Fruit fly (Drosophila melanogaster) whole organism, embryonic: ENCODE results near the gene Gss1.
A peak's percentile ranks its signal among the peaks of the same experiment; 100 is the strongest.

Source experiments
- Atf6 ChIP-seq: fragments of 200-800 bp; sonication (Bioruptor generic); IDR thresholded peaks from 2 replicates; pipeline ENCODE4 v1.3.6; 2022; ENCODE audit warnings: missing biosample characterization, missing genetic modification characterization
- Bgb ChIP-seq: fragments of 200-800 bp; sonication (Bioruptor generic); IDR thresholded peaks from 2 replicates; pipeline ENCODE4 v1.3.6; 2022; ENCODE audit warnings: missing biosample characterization, missing genetic modification characterization; ENCODE audit not compliant: partially characterized antibody
- Blimp-1 ChIP-seq: fragments of 200-800 bp; sonication (Bioruptor generic); optimal IDR thresholded peaks from 3 replicates; lab custom pipeline; 2018; ENCODE audit warnings: missing biosample characterization, missing genetic modification characterization, mild to moderate bottlenecking, moderate library complexity, missing genetic modification reagents
- BtbVII ChIP-seq: fragments of 200-800 bp; sonication (Bioruptor generic); optimal IDR thresholded peaks from 3 replicates; lab custom pipeline; 2017; ENCODE audit warnings: missing biosample characterization, mild to moderate bottlenecking, missing genetic modification characterization
- CG10147 ChIP-seq: fragments of 200-800 bp; sonication (Bioruptor generic); optimal IDR thresholded peaks from 2 replicates; lab custom pipeline; 2019; ENCODE audit warnings: missing biosample characterization, mild to moderate bottlenecking, missing genetic modification characterization, moderate library complexity
- CG1024 ChIP-seq: fragments of 200-800 bp; sonication (Bioruptor generic); IDR thresholded peaks from 2 replicates; pipeline ENCODE4 v1.3.6; 2022; ENCODE audit warnings: missing biosample characterization, missing genetic modification characterization
- CG10431 ChIP-seq: fragments of 200-800 bp; sonication (Bioruptor generic); optimal IDR thresholded peaks from 3 replicates; lab custom pipeline; 2018; ENCODE audit warnings: missing biosample characterization, mild to moderate bottlenecking, missing genetic modification characterization
- CG11456 ChIP-seq: fragments of 200-800 bp; sonication (Bioruptor generic); IDR thresholded peaks from 3 replicates; pipeline ENCODE4 v1.3.6; 2022; ENCODE audit warnings: missing biosample characterization, missing genetic modification characterization
- CG13424 ChIP-seq: fragments of 200-800 bp; sonication (Bioruptor generic); optimal IDR thresholded peaks from 2 replicates; lab custom pipeline; 2019; ENCODE audit warnings: missing biosample characterization, mild to moderate bottlenecking, missing genetic modification characterization, moderate library complexity
- CG1647 ChIP-seq: fragments of 200-800 bp; sonication (Bioruptor generic); optimal IDR thresholded peaks from 3 replicates; lab custom pipeline; 2016; ENCODE audit warnings: missing biosample characterization, missing genetic modification characterization
- CG16813 ChIP-seq: fragments of 200-800 bp; sonication (Bioruptor generic); IDR thresholded peaks from 3 replicates; pipeline ENCODE4 v1.3.6; 2022; ENCODE audit warnings: missing biosample characterization, missing genetic modification characterization; ENCODE audit not compliant: partially characterized antibody
- CG16863 ChIP-seq: fragments of 200-800 bp; sonication (Bioruptor generic); optimal IDR thresholded peaks from 3 replicates; lab custom pipeline; 2016; ENCODE audit warnings: missing biosample characterization, missing genetic modification characterization
- CG1832 ChIP-seq: fragments of 200-800 bp; sonication (Bioruptor generic); optimal IDR thresholded peaks from 2 replicates; lab custom pipeline; 2017; ENCODE audit warnings: missing biosample characterization, mild to moderate bottlenecking, missing genetic modification characterization, inconsistent platforms
- CG34376 ChIP-seq: fragments of 200-800 bp; sonication (Bioruptor generic); optimal IDR thresholded peaks from 2 replicates; lab custom pipeline; 2018; ENCODE audit warnings: missing biosample characterization, mild to moderate bottlenecking, missing genetic modification characterization
- CG6791 ChIP-seq: fragments of 200-800 bp; sonication (Bioruptor generic); IDR thresholded peaks from 3 replicates; pipeline ENCODE4 v1.3.6; 2022; ENCODE audit warnings: missing biosample characterization, missing genetic modification characterization; ENCODE audit not compliant: partially characterized antibody
- CG7963 ChIP-seq: fragments of 200-800 bp; sonication (Bioruptor generic); IDR thresholded peaks from 3 replicates; pipeline ENCODE4 v1.3.6; 2022; ENCODE audit warnings: missing biosample characterization, missing genetic modification characterization; ENCODE audit not compliant: partially characterized antibody
- D19B ChIP-seq: fragments of 200-800 bp; sonication (Bioruptor generic); optimal IDR thresholded peaks from 2 replicates; lab custom pipeline; 2017; ENCODE audit warnings: missing biosample characterization, mild to moderate bottlenecking, missing genetic modification characterization
- Fer1 ChIP-seq: fragments of 200-800 bp; sonication (Bioruptor generic); optimal IDR thresholded peaks from 2 replicates; lab custom pipeline; 2017; ENCODE audit warnings: missing biosample characterization, mild to moderate bottlenecking, missing genetic modification characterization
- Hand ChIP-seq: fragments of 200-800 bp; sonication (Bioruptor generic); optimal IDR thresholded peaks from 2 replicates; lab custom pipeline; 2017; ENCODE audit warnings: mild to moderate bottlenecking, missing biosample characterization, missing genetic modification reagents, missing genetic modification characterization
- MBD-R2 ChIP-seq: fragments of 200-800 bp; sonication (Bioruptor generic); IDR thresholded peaks from 2 replicates; pipeline ENCODE4 v1.3.6; 2022; ENCODE audit warnings: missing biosample characterization, missing genetic modification characterization
- Mad ChIP-seq: fragments of 200-800 bp; sonication (Bioruptor generic); optimal IDR thresholded peaks from 2 replicates; lab custom pipeline; 2016; ENCODE audit warnings: missing biosample characterization, missing genetic modification characterization
- NfI ChIP-seq: fragments of 200-800 bp; sonication (Bioruptor generic); optimal IDR thresholded peaks from 3 replicates; lab custom pipeline; 2018; ENCODE audit warnings: missing biosample characterization, mild to moderate bottlenecking, missing genetic modification characterization, moderate library complexity
- Rfx ChIP-seq: fragments of 200-800 bp; sonication (Bioruptor generic); IDR thresholded peaks from 2 replicates; pipeline ENCODE4 v1.3.6; 2022; ENCODE audit warnings: missing biosample characterization, missing genetic modification characterization
- Scr ChIP-seq: fragments of 200-800 bp; sonication (Bioruptor generic); IDR thresholded peaks from 2 replicates; pipeline ENCODE4 v1.3.6; 2022; ENCODE audit warnings: missing biosample characterization, missing genetic modification characterization; ENCODE audit not compliant: partially characterized antibody
- Sox100B ChIP-seq: fragments of 200-800 bp; sonication (Bioruptor generic); optimal IDR thresholded peaks from 3 replicates; lab custom pipeline; 2018; ENCODE audit warnings: missing biosample characterization, mild to moderate bottlenecking, missing genetic modification characterization
- Xrp1 ChIP-seq: fragments of 200-800 bp; sonication (Bioruptor generic); IDR thresholded peaks from 2 replicates; pipeline ENCODE4 v1.3.6; 2022; ENCODE audit warnings: missing biosample characterization, missing genetic modification characterization
- ara ChIP-seq: fragments of 200-800 bp; sonication (Bioruptor generic); IDR thresholded peaks from 2 replicates; pipeline ENCODE4 v1.3.6; 2022; ENCODE audit warnings: missing biosample characterization, missing genetic modification characterization
- ato ChIP-seq: fragments of 200-800 bp; sonication (Bioruptor generic); IDR thresholded peaks from 2 replicates; pipeline ENCODE4 v1.3.6; 2022; ENCODE audit warnings: missing biosample characterization, missing genetic modification characterization; ENCODE audit not compliant: partially characterized antibody
- btn ChIP-seq: fragments of 200-800 bp; sonication (Bioruptor generic); optimal IDR thresholded peaks from 2 replicates; lab custom pipeline; 2016; ENCODE audit warnings: missing biosample characterization, missing genetic modification characterization
- caup ChIP-seq: fragments of 200-800 bp; sonication (Bioruptor generic); optimal IDR thresholded peaks from 3 replicates; lab custom pipeline; 2017; ENCODE audit warnings: missing biosample characterization, mild to moderate bottlenecking, missing genetic modification characterization, moderate library complexity; ENCODE audit not compliant: severe bottlenecking
- chif ChIP-seq, 2 experiments: fragments of 200-800 bp; sonication (Bioruptor generic); optimal IDR thresholded peaks; 3 replicates each; lab custom pipeline; 2016; ENCODE audit warnings: missing biosample characterization in 2 of 2, missing genetic modification characterization in 2 of 2
- crp ChIP-seq, 2 experiments: fragments of 200-800 bp; sonication (Bioruptor generic); optimal IDR thresholded peaks; 2 replicates in 1 of 2; 3 replicates in 1 of 2; lab custom pipeline; 2017; ENCODE audit warnings: missing biosample characterization in 2 of 2, missing genetic modification characterization in 2 of 2, mild to moderate bottlenecking in 1 of 2, moderate library complexity in 1 of 2
- fd96Cb ChIP-seq: fragments of 200-800 bp; sonication (Bioruptor generic); optimal IDR thresholded peaks from 2 replicates; lab custom pipeline; 2018; ENCODE audit warnings: missing biosample characterization, mild to moderate bottlenecking, missing genetic modification characterization, moderate library complexity
- gfzf ChIP-seq: fragments of 200-800 bp; sonication (Bioruptor generic); optimal IDR thresholded peaks from 2 replicates; lab custom pipeline; 2016; ENCODE audit warnings: missing biosample characterization, mild to moderate bottlenecking, missing genetic modification characterization, moderate library complexity
- gsb ChIP-seq: fragments of 200-800 bp; sonication (Bioruptor generic); IDR thresholded peaks from 2 replicates; pipeline ENCODE4 v1.3.6; 2022; ENCODE audit warnings: missing biosample characterization, missing genetic modification characterization
- maf-S ChIP-seq: fragments of 200-800 bp; sonication (Bioruptor generic); optimal IDR thresholded peaks from 2 replicates; lab custom pipeline; 2016; ENCODE audit warnings: missing biosample characterization, missing genetic modification characterization
- nmo ChIP-seq: fragments of 200-800 bp; sonication (Bioruptor generic); optimal IDR thresholded peaks from 2 replicates; lab custom pipeline; 2018; ENCODE audit warnings: missing biosample characterization, mild to moderate bottlenecking, missing genetic modification characterization, moderate library complexity
- p53 ChIP-seq: fragments of 200-800 bp; sonication (Bioruptor generic); optimal IDR thresholded peaks from 2 replicates; lab custom pipeline; 2016; ENCODE audit warnings: missing biosample characterization, missing genetic modification characterization
- pan ChIP-seq, 4 experiments: fragments of >200 bp in 3 of 4; fragments of 200-800 bp in 1 of 4; sonication (Bioruptor generic) in 1 of 4; optimal IDR thresholded peaks in 3 of 4; IDR thresholded peaks in 1 of 4; 2 replicates each; pipeline versions ENCODE4 v1.3.6 to Lab custom; 2017 to 2022; ENCODE audit warnings: missing biosample characterization in 2 of 4, missing genetic modification characterization in 2 of 4, mixed read lengths in 1 of 4
- peb ChIP-seq: fragments of 200-800 bp; sonication (Bioruptor generic); IDR thresholded peaks from 2 replicates; pipeline ENCODE4 v1.3.6; 2022; ENCODE audit warnings: missing biosample characterization, missing genetic modification characterization
- pnt ChIP-seq: fragments of 200-800 bp; sonication (Bioruptor generic); optimal IDR thresholded peaks from 3 replicates; lab custom pipeline; 2016; ENCODE audit warnings: missing biosample characterization, missing genetic modification characterization
- prd ChIP-seq, 3 experiments: fragments of >200 bp in 2 of 3; fragments of 200-800 bp in 1 of 3; sonication (Bioruptor generic) in 1 of 3; optimal IDR thresholded peaks in 2 of 3; IDR thresholded peaks in 1 of 3; 2 replicates in 2 of 3; 3 replicates in 1 of 3; pipeline versions ENCODE4 v1.3.6 to Lab custom; 2017 to 2022; ENCODE audit warnings: missing biosample characterization in 1 of 3, missing genetic modification characterization in 1 of 3
- pum ChIP-seq: fragments of 200-800 bp; sonication (Bioruptor generic); optimal IDR thresholded peaks from 2 replicates; lab custom pipeline; 2016; ENCODE audit warnings: missing biosample characterization, missing genetic modification characterization
- ranshi ChIP-seq: fragments of 200-800 bp; sonication (Bioruptor generic); IDR thresholded peaks from 2 replicates; pipeline ENCODE4 v1.3.6; 2022; ENCODE audit warnings: missing biosample characterization, missing genetic modification characterization
- slou ChIP-seq: fragments of 200-800 bp; sonication (Bioruptor generic); optimal IDR thresholded peaks from 3 replicates; lab custom pipeline; 2016; ENCODE audit warnings: missing biosample characterization, missing genetic modification characterization
- stwl ChIP-seq: fragments of 200-800 bp; sonication (Bioruptor generic); optimal IDR thresholded peaks from 3 replicates; lab custom pipeline; 2018; ENCODE audit warnings: missing biosample characterization, mild to moderate bottlenecking, missing genetic modification characterization, moderate library complexity

Gene Gss1

dm6 chrX:17845820-17846379 lies 43.4 kb upstream of the Gss1 start (continued):
- no peak for TF ChIP-seq stwl (tag; lab: Kevin White, UChicago)
- no peak for TF ChIP-seq pum (GFP tag; lab: Kevin White, UChicago)
- no peak for TF ChIP-seq CG6791
- no peak for TF ChIP-seq peb (GFP tag; lab: Robert Waterston, UW)
- no peak for TF ChIP-seq MBD-R2 (GFP tag; lab: Robert Waterston, UW)
- TF ChIP-seq D19B (GFP tag; lab: Kevin White, UChicago) = no peak
- no peak for TF ChIP-seq CG1832 (GFP tag; lab: Kevin White, UChicago)
- TF ChIP-seq pan (optimal IDR thresholded peaks at IDR 0.05; lab: Kevin White, UChicago) = no peak
- TF ChIP-seq pan (GFP tag; optimal IDR thresholded peaks at IDR 0.05 in 1 of 2, IDR thresholded peaks at IDR 0.05 in 1 of 2) = no peak

dm6 chrX:17850179-17850578 lies 39.2 kb upstream of the Gss1 start, which contains the start of the genes CG15814 and Spt7:
CG15814 (minus strand) TSS chrX:17850342.
Spt7 (plus strand) TSS chrX:17850460.
- TF ChIP-seq CG16813 (GFP tag; lab: Robert Waterston, UW) (peak; percentile 84), Mad (GFP tag; lab: Kevin White, UChicago) (peak; percentile 50), caup (GFP tag; lab: Kevin White, UChicago) (peak; percentile 47), CG16863 (GFP tag; lab: Kevin White, UChicago) (peak; percentile 30), fd96Cb (tag; lab: Kevin White, UChicago) (no peak), BtbVII (peak; percentile 3), maf-S (peak; percentile 6), CG34376 (GFP tag; lab: Kevin White, UChicago) (peak; percentile 73), CG10147 (GFP tag; lab: Kevin White, UChicago) (peak; percentile 60), chif (GFP tag; optimal IDR thresholded peaks at IDR 0.05; lab: Kevin White, UChicago) (peak in 1 of 2 experiments; percentile 35), NfI (GFP tag; lab: Kevin White, UChicago) (peak; percentile 34), nmo (peak; percentile 52), Bgb (peak; percentile 88), Hand (GFP tag; lab: Kevin White, UChicago) (no peak), crp (GFP tag; optimal IDR thresholded peaks at IDR 0.05; lab: Kevin White, UChicago) (peak; percentile 70 to 95), CG13424 (tag; lab: Kevin White, UChicago) (peak; percentile 31), Rfx (GFP tag; lab: Robert Waterston, UW) (peak; percentile 66), CG10431 (GFP tag; lab: Kevin White, UChicago) (no peak), Xrp1 (GFP tag; lab: Robert Waterston, UW) (0 out of 2 replicates have a peak, but pooled peaks have one; percentile 24), CG1647 (no peak), gfzf (peak; percentile 26), Blimp-1 (no peak), p53 (GFP tag; lab: Kevin White, UChicago) (no peak), gsb (GFP tag; lab: Robert Waterston, UW) (no peak), ranshi (GFP tag; lab: Robert Waterston, UW) (peak; percentile 44; the same call in 1 of the 2 replicates), CG1024 (GFP tag; lab: Robert Waterston, UW) (no peak), ato (peak; percentile 91), slou (GFP tag; lab: Kevin White, UChicago) (no peak), prd (optimal IDR thresholded peaks at IDR 0.05; lab: Kevin White, UChicago) (no peak), prd (GFP tag; IDR thresholded peaks at IDR 0.05; lab: Robert Waterston, UW) (0 out of 3 replicates have a peak, but pooled peaks have one; percentile 34), Scr (GFP tag; lab: Robert Waterston, UW) (peak; percentile 83), CG7963 (GFP tag; lab: Robert Waterston, UW) (peak; percentile 81), Fer1 (peak; percentile 66), CG11456 (0 out of 3 replicates have a peak, but pooled peaks have one; percentile 31), pnt (peak; percentile 46), Atf6 (GFP tag; lab: Robert Waterston, UW) (peak; percentile 29; the same call in 1 of the 2 replicates), Sox100B (GFP tag; lab: Kevin White, UChicago) (no peak), btn (peak; percentile 8), ara (0 out of 2 replicates have a peak, but pooled peaks have one; percentile 24)
